Fruit fly (Drosophila melanogaster) whole organism, adult: ENCODE data around the gene CG15023.

Experiments used
- CG11617 ChIP-seq: fragments of 200-800 bp; sonication (Bioruptor generic); optimal IDR thresholded peaks from 2 replicates; lab custom pipeline; 2017; ENCODE audit warnings: mild to moderate bottlenecking, missing biosample characterization, missing genetic modification reagents, missing genetic modification characterization
- CG12768 ChIP-seq: fragments of 200-800 bp; sonication (Bioruptor generic); optimal IDR thresholded peaks from 2 replicates; lab custom pipeline; 2017; ENCODE audit warnings: missing biosample characterization, missing genetic modification characterization, mild to moderate bottlenecking, moderate library complexity, missing genetic modification reagents
- CG14711 ChIP-seq: fragments of 200-800 bp; sonication (Bioruptor generic); optimal IDR thresholded peaks from 2 replicates; lab custom pipeline; 2018; ENCODE audit warnings: missing biosample characterization, mild to moderate bottlenecking, missing genetic modification characterization, moderate library complexity
- CG1620 ChIP-seq: fragments of 200-800 bp; sonication (Bioruptor generic); optimal IDR thresholded peaks from 2 replicates; lab custom pipeline; 2016; ENCODE audit warnings: missing biosample characterization, missing genetic modification characterization
- CG33017 ChIP-seq: fragments of 200-800 bp; sonication (Bioruptor generic); optimal IDR thresholded peaks from 2 replicates; lab custom pipeline; 2018; ENCODE audit warnings: missing biosample characterization, mild to moderate bottlenecking, missing genetic modification characterization, moderate library complexity
- CG5204 ChIP-seq: fragments of 200-800 bp; sonication (Bioruptor generic); optimal IDR thresholded peaks from 2 replicates; lab custom pipeline; 2016; ENCODE audit warnings: missing biosample characterization, missing genetic modification characterization
- CG7045 ChIP-seq: fragments of 200-800 bp; sonication (Bioruptor generic); optimal IDR thresholded peaks from 2 replicates; lab custom pipeline; 2017; ENCODE audit warnings: missing biosample characterization, mild to moderate bottlenecking, missing genetic modification characterization
- CG7101 ChIP-seq: fragments of 200-800 bp; sonication (Bioruptor generic); optimal IDR thresholded peaks from 2 replicates; lab custom pipeline; 2018; ENCODE audit warnings: missing biosample characterization, mild to moderate bottlenecking, missing genetic modification characterization, moderate library complexity
- Clk ChIP-seq: fragments of 200-800 bp; sonication (Bioruptor generic); optimal IDR thresholded peaks from 2 replicates; lab custom pipeline; 2017; ENCODE audit warnings: missing biosample characterization, missing genetic modification characterization
- Crg-1 ChIP-seq: fragments of 200-800 bp; sonication (Bioruptor generic); optimal IDR thresholded peaks from 2 replicates; lab custom pipeline; 2016; ENCODE audit warnings: missing biosample characterization, missing genetic modification characterization
- Hr96 ChIP-seq: fragments of 200-800 bp; sonication (Bioruptor generic); optimal IDR thresholded peaks from 2 replicates; lab custom pipeline; 2016; ENCODE audit warnings: missing biosample characterization, missing genetic modification characterization
- Mnt ChIP-seq: fragments of 200-800 bp; sonication (Bioruptor generic); optimal IDR thresholded peaks from 2 replicates; lab custom pipeline; 2016; ENCODE audit warnings: missing biosample characterization, mild to moderate bottlenecking, missing genetic modification characterization
- bab1 ChIP-seq: fragments of 200-800 bp; sonication (Bioruptor generic); optimal IDR thresholded peaks from 3 replicates; lab custom pipeline; 2019; ENCODE audit warnings: missing biosample characterization, mild to moderate bottlenecking, missing genetic modification characterization, moderate library complexity
- cic ChIP-seq: fragments of 200-800 bp; sonication (Bioruptor generic); optimal IDR thresholded peaks from 2 replicates; lab custom pipeline; 2017; ENCODE audit warnings: missing biosample characterization, mild to moderate bottlenecking, missing genetic modification characterization, moderate library complexity
- cnc ChIP-seq, 2 experiments: fragments of >200 bp; optimal IDR thresholded peaks; 2 replicates each; lab custom pipeline; 2017
- kay ChIP-seq: fragments of 200-800 bp; sonication (Bioruptor generic); peaks from one replicate; lab custom pipeline; 2016; ENCODE audit warnings: missing biosample characterization, missing genetic modification characterization, borderline replicate concordance
- ovo ChIP-seq: fragments of 200-800 bp; sonication (Bioruptor generic); optimal IDR thresholded peaks from 2 replicates; lab custom pipeline; 2016; ENCODE audit warnings: missing biosample characterization, missing genetic modification characterization
- pad ChIP-seq: fragments of 200-800 bp; sonication (Bioruptor generic); optimal IDR thresholded peaks from 3 replicates; lab custom pipeline; 2017; ENCODE audit warnings: missing biosample characterization, missing genetic modification characterization, mild to moderate bottlenecking, moderate library complexity, missing genetic modification reagents
- tj ChIP-seq: fragments of 200-800 bp; sonication (Bioruptor generic); optimal IDR thresholded peaks from 3 replicates; lab custom pipeline; 2017; ENCODE audit warnings: missing biosample characterization, mild to moderate bottlenecking, missing genetic modification characterization, moderate library complexity
- toe ChIP-seq: fragments of 200-800 bp; sonication (Bioruptor generic); optimal IDR thresholded peaks from 2 replicates; lab custom pipeline; 2016; ENCODE audit warnings: missing biosample characterization, missing genetic modification characterization

The CG15023 gene

DNA sequence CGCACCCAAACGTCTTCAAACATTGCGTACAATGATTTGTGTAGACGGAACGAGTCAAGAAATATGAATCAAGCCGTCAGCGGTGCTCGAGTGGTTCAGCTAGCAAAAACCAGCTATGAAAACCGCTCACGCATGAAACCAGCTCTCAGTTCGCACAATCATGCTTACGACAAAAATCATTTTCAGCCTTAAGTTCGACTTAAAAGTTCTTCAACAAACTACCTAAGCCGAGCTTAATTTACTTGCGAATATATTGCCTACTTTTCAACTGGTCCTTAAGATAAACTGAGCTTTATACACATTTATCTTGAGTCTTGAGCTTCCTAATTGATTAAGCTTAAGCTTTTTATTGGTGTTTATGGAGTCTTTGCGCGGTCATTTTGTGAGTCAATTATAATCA is 21.2 kb downstream of the CG15023 start:
- no peak for TF ChIP-seq tj (GFP tag; lab: Kevin White, UChicago)
- no peak for TF ChIP-seq cnc (optimal IDR thresholded peaks at IDR 0.05; lab: Kevin White, UChicago)
- no peak for TF ChIP-seq ovo (GFP tag; lab: Kevin White, UChicago)
- TF ChIP-seq CG7045 (GFP tag; lab: Kevin White, UChicago), result no peak
- no peak for TF ChIP-seq Clk
- TF ChIP-seq CG12768 (GFP tag; lab: Kevin White, UChicago), result no peak
- no peak for TF ChIP-seq cic (GFP tag; lab: Kevin White, UChicago)
- TF ChIP-seq CG5204, result no peak
- TF ChIP-seq CG7101 (tag; lab: Kevin White, UChicago), result no peak

DNA sequence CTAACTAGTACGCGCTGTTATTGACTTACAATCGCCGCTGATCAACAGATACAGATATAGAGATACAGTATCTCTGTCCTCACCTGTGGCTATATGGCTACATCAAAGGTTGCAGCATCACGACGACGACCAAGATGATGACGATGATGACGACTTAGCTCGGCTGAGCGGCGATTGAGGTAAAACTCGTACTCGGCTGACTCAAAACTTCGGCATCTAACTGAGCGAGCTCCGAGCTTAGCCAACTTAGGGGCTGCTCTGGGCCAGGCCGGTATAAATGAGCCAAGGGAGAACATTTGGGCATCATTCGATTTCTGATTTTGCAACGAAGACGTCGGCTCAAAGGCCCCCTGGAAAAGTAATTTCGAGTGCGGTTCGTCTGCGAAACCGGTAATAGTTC is 24.9 kb downstream of the CG15023 start, which contains the start of gene CG15021:
Gene CG15021 (plus strand): TSS at position 301 of the 400 bp plus-strand sequence.
- TF ChIP-seq CG14711 (tag; lab: Kevin White, UChicago) (no peak), tj (GFP tag; lab: Kevin White, UChicago) (no peak), pad (GFP tag; lab: Kevin White, UChicago) (no peak), Hr96 (GFP tag; lab: Kevin White, UChicago) (no peak), kay (no peak), CG11617 (no peak), Clk (no peak), CG5204 (no peak), CG7045 (GFP tag; lab: Kevin White, UChicago) (no peak)

DNA sequence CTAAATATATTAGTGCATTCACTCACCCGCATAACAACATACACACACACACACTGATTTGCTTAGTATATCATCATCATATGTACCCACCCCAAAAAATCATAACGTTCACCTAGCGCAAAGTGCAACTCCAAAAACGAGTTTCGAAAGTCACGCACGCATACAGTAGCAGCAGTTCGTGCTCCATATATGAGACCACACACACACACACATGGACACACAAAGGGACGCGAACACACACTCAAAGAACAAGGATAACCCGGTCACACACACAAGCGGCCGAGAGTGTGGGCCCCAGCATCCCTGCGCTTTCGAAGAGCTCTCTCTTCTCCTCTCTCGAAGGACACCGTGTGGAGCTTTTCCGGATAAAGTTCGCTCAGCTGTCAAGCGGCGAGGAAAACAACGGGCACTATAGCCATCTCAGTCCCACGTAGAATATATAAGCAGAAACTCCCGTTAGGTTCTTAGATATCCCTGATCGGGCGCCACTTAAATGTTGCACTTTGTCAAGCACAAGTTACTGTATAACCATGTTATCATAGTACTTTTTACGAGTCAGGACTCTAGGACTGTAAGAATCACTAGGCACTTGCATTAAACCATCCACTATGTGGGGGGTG is 30.1 kb downstream of the CG15023 start:
- no peak for TF ChIP-seq CG14711 (tag; lab: Kevin White, UChicago)
- no peak for TF ChIP-seq CG7045 (GFP tag; lab: Kevin White, UChicago)
- no peak for TF ChIP-seq tj (GFP tag; lab: Kevin White, UChicago)
- no peak for TF ChIP-seq Hr96 (GFP tag; lab: Kevin White, UChicago)
- TF ChIP-seq kay, result no peak
- TF ChIP-seq CG12768 (GFP tag; lab: Kevin White, UChicago), result no peak
- no peak for TF ChIP-seq CG11617
- no peak for TF ChIP-seq cnc (optimal IDR thresholded peaks at IDR 0.05; lab: Kevin White, UChicago)
- TF ChIP-seq toe (GFP tag; lab: Kevin White, UChicago), result no peak
- no peak for TF ChIP-seq CG1620
- TF ChIP-seq ovo (GFP tag; lab: Kevin White, UChicago), result no peak
- no peak for TF ChIP-seq Mnt (GFP tag; lab: Kevin White, UChicago)
- no peak for TF ChIP-seq pad (GFP tag; lab: Kevin White, UChicago)
- no peak for TF ChIP-seq CG7101 (tag; lab: Kevin White, UChicago)
- no peak for TF ChIP-seq Clk
- no peak for TF ChIP-seq cic (GFP tag; lab: Kevin White, UChicago)
- no peak for TF ChIP-seq CG5204
- no peak for TF ChIP-seq bab1 (GFP tag; lab: Kevin White, UChicago)
- no peak for TF ChIP-seq Crg-1 (GFP tag; lab: Kevin White, UChicago)

DNA sequence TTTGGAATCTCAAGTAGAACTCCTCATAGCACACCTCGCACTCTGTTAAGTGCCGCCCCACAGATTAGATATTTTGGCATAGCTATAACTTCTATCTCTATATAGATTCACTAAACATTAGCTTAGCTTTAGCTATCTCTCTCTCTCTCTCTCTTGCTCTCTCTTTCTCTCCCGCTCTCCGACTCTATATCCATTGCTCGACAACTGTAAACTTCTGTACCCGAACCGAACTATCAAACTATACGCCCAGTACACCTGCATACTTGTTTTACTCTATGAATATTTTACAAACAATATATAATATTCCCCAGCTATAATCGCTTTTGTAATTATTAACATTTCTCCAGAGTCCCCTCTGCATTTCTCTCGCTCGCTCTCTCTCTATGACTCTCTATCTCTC is 31.0 kb downstream of the CG15023 start:
- TF ChIP-seq Mnt (GFP tag; lab: Kevin White, UChicago) (no peak), CG14711 (tag; lab: Kevin White, UChicago) (no peak), Crg-1 (GFP tag; lab: Kevin White, UChicago) (no peak), CG7101 (tag; lab: Kevin White, UChicago) (no peak), toe (GFP tag; lab: Kevin White, UChicago) (no peak), cnc (optimal IDR thresholded peaks at IDR 0.05; lab: Kevin White, UChicago) (no peak), kay (no peak), CG12768 (GFP tag; lab: Kevin White, UChicago) (no peak), CG33017 (tag; lab: Kevin White, UChicago) (no peak)

DNA sequence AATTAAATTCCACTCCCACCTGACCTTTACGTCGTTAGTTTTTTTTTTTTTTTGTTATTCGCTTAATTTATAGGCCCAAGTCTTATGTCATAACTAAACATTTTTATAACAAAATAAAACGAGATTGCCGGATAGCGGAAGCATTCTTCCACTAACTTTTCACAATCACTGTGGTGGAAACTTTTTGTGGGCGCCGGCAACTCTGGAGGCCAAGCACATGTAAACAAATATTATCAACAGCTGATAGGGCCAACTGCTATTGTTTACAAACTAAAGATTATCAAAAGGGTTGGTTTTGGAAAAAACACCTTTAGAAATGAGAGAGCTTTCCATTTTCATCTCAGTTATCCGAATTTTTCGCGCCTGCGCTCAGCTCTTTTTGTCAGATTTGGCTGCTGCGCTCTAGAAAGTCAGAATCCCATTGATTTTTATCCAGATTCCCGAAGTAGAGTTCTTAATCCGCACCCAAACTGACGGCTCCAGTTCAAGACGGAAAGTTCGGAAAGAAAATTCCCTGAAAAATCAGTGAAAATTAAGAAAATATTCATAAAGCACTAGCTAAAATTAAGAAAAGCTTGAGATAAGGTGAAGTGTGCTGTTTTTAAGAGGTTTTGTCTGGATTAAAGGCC is 32.3 kb downstream of the CG15023 start, which contains the start of gene nAChRbeta1:
Gene nAChRbeta1 (plus strand): TSS at position 432 of the 629 bp plus-strand sequence.
- TF ChIP-seq CG12768 (GFP tag; lab: Kevin White, UChicago) (no peak), pad (GFP tag; lab: Kevin White, UChicago) (no peak), CG11617 (no peak), tj (GFP tag; lab: Kevin White, UChicago) (no peak), cnc (optimal IDR thresholded peaks at IDR 0.05; lab: Kevin White, UChicago) (no peak), Clk (no peak), bab1 (GFP tag; lab: Kevin White, UChicago) (no peak), CG14711 (tag; lab: Kevin White, UChicago) (peak; percentile 80), CG5204 (no peak)

DNA sequence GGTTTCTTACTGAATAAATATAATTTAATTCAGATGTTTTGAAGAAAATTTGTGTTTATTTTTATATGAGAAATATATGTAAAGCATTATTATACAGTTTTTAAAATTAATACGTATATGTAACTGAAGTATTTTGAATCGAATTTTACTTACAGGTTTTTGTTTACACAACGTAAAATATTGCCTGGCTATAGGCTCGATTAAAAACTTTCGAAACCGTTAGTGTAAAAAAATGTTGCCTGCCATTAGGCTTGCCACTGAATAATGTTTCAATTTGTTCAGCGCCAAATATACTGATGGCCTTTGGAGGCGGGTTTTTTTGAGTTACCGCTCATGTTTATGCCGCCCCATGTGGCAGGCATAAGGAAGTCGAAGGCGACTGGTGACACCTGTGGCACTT is 34.7 kb downstream of the CG15023 start:
- TF ChIP-seq bab1 (GFP tag; lab: Kevin White, UChicago) (no peak), CG5204 (no peak), CG1620 (no peak), Clk (no peak), CG33017 (tag; lab: Kevin White, UChicago) (no peak), Mnt (GFP tag; lab: Kevin White, UChicago) (no peak), cic (GFP tag; lab: Kevin White, UChicago) (no peak), CG7101 (tag; lab: Kevin White, UChicago) (no peak), kay (no peak)
